Worm (Caenorhabditis elegans) whole organism, L3 larva: ENCODE measurements around the gene F18E3.11.

Experiments used
- ZK546.5 ChIP-seq: sonication (generic microtip); optimal IDR thresholded peaks from 2 replicates; lab custom pipeline; 2017; ENCODE audit warnings: missing biosample characterization, missing genetic modification characterization
- aly-2 ChIP-seq: fragments of 150-350 bp; optimal IDR thresholded peaks from 2 replicates; lab custom pipeline; 2014; ENCODE audit warnings: missing biosample characterization, missing genetic modification characterization
- ama-1 ChIP-seq: fragments of 150-350 bp; optimal IDR thresholded peaks from 2 replicates; lab custom pipeline; 2018
- ceh-16 ChIP-seq: sonication (generic microtip); optimal IDR thresholded peaks from 2 replicates; lab custom pipeline; 2017; ENCODE audit warnings: missing biosample characterization, missing genetic modification characterization
- ceh-82 ChIP-seq: fragments of 150-350 bp; optimal IDR thresholded peaks from 2 replicates; lab custom pipeline; 2014; ENCODE audit warnings: missing biosample characterization, missing genetic modification characterization
- ceh-9 ChIP-seq: sonication (generic microtip); optimal IDR thresholded peaks from 2 replicates; lab custom pipeline; 2018; ENCODE audit warnings: missing biosample characterization, missing genetic modification characterization
- daf-12 ChIP-seq: fragments of 150-350 bp; optimal IDR thresholded peaks from 2 replicates; lab custom pipeline; 2014; ENCODE audit warnings: missing biosample characterization, missing genetic modification reagents, missing genetic modification characterization
- egl-5 ChIP-seq: fragments of 150-350 bp; optimal IDR thresholded peaks from 2 replicates; lab custom pipeline; 2017; ENCODE audit warnings: missing biosample characterization, missing genetic modification reagents, missing genetic modification characterization, inconsistent platforms
- elt-1 ChIP-seq: fragments of 150-350 bp; optimal IDR thresholded peaks from 2 replicates; lab custom pipeline; 2014; ENCODE audit warnings: missing biosample characterization, missing genetic modification characterization
- elt-2 ChIP-seq: sonication (generic microtip); optimal IDR thresholded peaks from 2 replicates; lab custom pipeline; 2016; ENCODE audit warnings: missing genetic modification reagents, mild to moderate bottlenecking, missing genetic modification characterization, missing compliant biosample characterization
- elt-3 ChIP-seq, 3 experiments: fragments of 150-350 bp in 1 of 3; sonication (generic microtip) in 2 of 3; optimal IDR thresholded peaks; 2 replicates in 2 of 3; 4 replicates in 1 of 3; lab custom pipeline; 2014 to 2017; ENCODE audit warnings: missing biosample characterization in 3 of 3, missing genetic modification characterization in 3 of 3
- eor-1 ChIP-seq, 2 experiments: fragments of 150-350 bp; optimal IDR thresholded peaks; 2 replicates each; lab custom pipeline; 2014 to 2018; ENCODE audit warnings: missing biosample characterization in 2 of 2, missing genetic modification characterization in 2 of 2
- fkh-10 ChIP-seq: sonication (generic microtip); optimal IDR thresholded peaks from 2 replicates; lab custom pipeline; 2017; ENCODE audit warnings: missing biosample characterization, missing genetic modification reagents, missing genetic modification characterization
- fkh-2 ChIP-seq: fragments of 150-350 bp; optimal IDR thresholded peaks from 2 replicates; lab custom pipeline; 2014; ENCODE audit warnings: missing biosample characterization, missing genetic modification reagents, missing genetic modification characterization
- hmg-11 ChIP-seq: sonication (generic microtip); optimal IDR thresholded peaks from 2 replicates; lab custom pipeline; 2016; ENCODE audit warnings: missing genetic modification characterization, missing compliant biosample characterization
- jun-1 ChIP-seq: fragments of 150-350 bp; optimal IDR thresholded peaks from 2 replicates; lab custom pipeline; 2014; ENCODE audit warnings: missing biosample characterization, missing genetic modification reagents, missing genetic modification characterization
- lin-39 ChIP-seq: fragments of 150-350 bp; optimal IDR thresholded peaks from 2 replicates; lab custom pipeline; 2018; ENCODE audit warnings: missing biosample characterization, missing genetic modification reagents, missing genetic modification characterization
- lsy-12 ChIP-seq: sonication (generic microtip); optimal IDR thresholded peaks from 2 replicates; lab custom pipeline; 2016; ENCODE audit warnings: mild to moderate bottlenecking, missing genetic modification characterization, missing compliant biosample characterization
- mdl-1 ChIP-seq: fragments of 150-350 bp; optimal IDR thresholded peaks from 2 replicates; lab custom pipeline; 2014; ENCODE audit warnings: missing biosample characterization, missing genetic modification characterization
- mml-1 ChIP-seq: fragments of 150-350 bp; sonication (generic microtip); optimal IDR thresholded peaks from 3 replicates; lab custom pipeline; 2014; ENCODE audit warnings: missing biosample characterization, missing genetic modification characterization
- nfya-1 ChIP-seq: sonication (generic microtip); optimal IDR thresholded peaks from 2 replicates; lab custom pipeline; 2017; ENCODE audit warnings: missing genetic modification characterization, mild to moderate bottlenecking, missing compliant biosample characterization, antibody characterized with exemption, moderate library complexity; ENCODE audit not compliant: insufficient read depth
- nhr-11 ChIP-seq: fragments of 150-350 bp; optimal IDR thresholded peaks from 2 replicates; lab custom pipeline; 2014; ENCODE audit warnings: missing biosample characterization, missing genetic modification characterization
- nhr-12 ChIP-seq: fragments of 150-350 bp; optimal IDR thresholded peaks from 2 replicates; lab custom pipeline; 2014; ENCODE audit warnings: missing biosample characterization, missing genetic modification characterization
- nhr-237 ChIP-seq: fragments of 150-350 bp; optimal IDR thresholded peaks from 2 replicates; lab custom pipeline; 2014; ENCODE audit warnings: missing biosample characterization, missing genetic modification characterization
- nhr-25 ChIP-seq: sonication (generic microtip); optimal IDR thresholded peaks from 2 replicates; lab custom pipeline; 2017; ENCODE audit warnings: missing biosample characterization, missing genetic modification characterization
- nhr-28 ChIP-seq: fragments of 150-350 bp; optimal IDR thresholded peaks from 2 replicates; lab custom pipeline; 2014; ENCODE audit warnings: missing biosample characterization, missing genetic modification characterization
- nhr-43 ChIP-seq: sonication (generic microtip); optimal IDR thresholded peaks from 2 replicates; lab custom pipeline; 2016; ENCODE audit warnings: mild to moderate bottlenecking, missing genetic modification characterization, missing compliant biosample characterization; ENCODE audit not compliant: poor library complexity, severe bottlenecking
- nhr-67 ChIP-seq: fragments of 150-350 bp; optimal IDR thresholded peaks from 2 replicates; lab custom pipeline; 2014; ENCODE audit warnings: missing biosample characterization, missing genetic modification characterization
- nhr-77 ChIP-seq: fragments of 150-350 bp; optimal IDR thresholded peaks from 2 replicates; lab custom pipeline; 2014; ENCODE audit warnings: missing biosample characterization, missing genetic modification characterization
- pha-4 ChIP-seq: fragments of 150-350 bp; optimal IDR thresholded peaks from 2 replicates; lab custom pipeline; 2014; ENCODE audit warnings: missing biosample characterization, missing genetic modification reagents, missing genetic modification characterization
- pqm-1 ChIP-seq: fragments of 150-350 bp; optimal IDR thresholded peaks from 2 replicates; lab custom pipeline; 2017; ENCODE audit warnings: missing biosample characterization, missing genetic modification characterization, inconsistent platforms
- sea-2 ChIP-seq: fragments of 150-350 bp; sonication (generic microtip); optimal IDR thresholded peaks from 4 replicates; lab custom pipeline; 2014; ENCODE audit warnings: missing biosample characterization, missing genetic modification reagents, missing genetic modification characterization
- skn-1 ChIP-seq: fragments of 150-350 bp; optimal IDR thresholded peaks from 2 replicates; lab custom pipeline; 2014; ENCODE audit warnings: missing biosample characterization, missing genetic modification characterization
- snpc-4 ChIP-seq: fragments of 150-350 bp; optimal IDR thresholded peaks from 2 replicates; lab custom pipeline; 2014; ENCODE audit warnings: missing biosample characterization, missing genetic modification characterization
- unc-39 ChIP-seq: sonication (generic microtip); optimal IDR thresholded peaks from 4 replicates; lab custom pipeline; 2017; ENCODE audit warnings: missing biosample characterization, missing genetic modification characterization
- zag-1 ChIP-seq: fragments of 150-350 bp; optimal IDR thresholded peaks from 2 replicates; lab custom pipeline; 2014; ENCODE audit warnings: missing biosample characterization, missing genetic modification characterization
- ztf-11 ChIP-seq: fragments of 150-350 bp; optimal IDR thresholded peaks from 2 replicates; lab custom pipeline; 2014; ENCODE audit warnings: missing biosample characterization, missing genetic modification characterization
- ztf-4 ChIP-seq: fragments of 150-350 bp; optimal IDR thresholded peaks from 2 replicates; lab custom pipeline; 2014; ENCODE audit warnings: missing biosample characterization, missing genetic modification characterization

The F18E3.11 gene

ce11 chrV:7417018-7417716, 3.9 kb downstream of the F18E3.11 start, which contains the start of gene srw-67:
srw-67 (plus strand) TSS chrV:7417660.
- TF ChIP-seq sea-2 (GFP tag; lab: Kevin White, UChicago), result no peak
- TF ChIP-seq nhr-43, result peak; percentile 62
- TF ChIP-seq pqm-1 (tag; lab: Kevin White, UChicago), result no peak

- TF ChIP-seq nfya-1 (tag; lab: Kevin White, UChicago) (no peak), nhr-25 (no peak), ceh-16 (tag; lab: Kevin White, UChicago) (no peak), skn-1 (tag; lab: Kevin White, UChicago) (no peak), nhr-237 (tag; lab: Kevin White, UChicago) (no peak), lin-39 (tag; lab: Kevin White, UChicago) (no peak)
These were observed 6.9 kb downstream of the F18E3.11 start, which contains the start of gene srxa-4 for ce11 chrV:7420162-7420561. srxa-4 (plus strand) TSS chrV:7420462.

DNA sequence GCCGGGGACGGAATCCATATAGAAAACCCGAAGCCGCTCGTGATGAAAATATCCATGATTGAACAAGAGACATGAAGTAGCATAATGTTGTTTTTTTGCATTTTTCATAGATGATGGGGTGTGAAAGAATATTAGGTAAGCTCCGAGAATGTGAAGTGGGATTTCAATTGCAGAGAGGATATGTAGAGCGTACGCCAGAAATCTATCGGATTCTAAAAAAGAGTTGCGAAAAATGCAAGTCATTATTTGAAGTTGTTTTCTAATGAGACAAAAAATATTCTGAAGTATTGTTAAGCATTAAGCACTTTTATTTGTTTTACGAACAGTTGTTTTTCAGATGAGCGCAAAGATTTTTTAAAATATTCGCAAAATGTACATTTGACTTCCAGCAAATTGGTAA, 11.1 kb downstream of the F18E3.11 start, which contains the start of gene F18E3.10:
Gene F18E3.10, minus strand, starts transcription at position 101 of the 400 bp plus-strand sequence.
- no peak for TF ChIP-seq nhr-12 (tag; lab: Kevin White, UChicago)
- TF ChIP-seq eor-1 (tag; optimal IDR thresholded peaks at IDR 0.05; lab: Kevin White, UChicago), result no peak
- TF ChIP-seq fkh-2, result no peak
- TF ChIP-seq jun-1, result no peak
- TF ChIP-seq nhr-25, result no peak
- no peak for TF ChIP-seq nhr-11 (tag; lab: Kevin White, UChicago)
- TF ChIP-seq nhr-67 (tag; lab: Kevin White, UChicago), result no peak
- no peak for TF ChIP-seq nhr-77 (tag; lab: Kevin White, UChicago)
- no peak for TF ChIP-seq elt-3 (tag; optimal IDR thresholded peaks at IDR 0.05; lab: Kevin White, UChicago)
- no peak for TF ChIP-seq snpc-4 (tag; lab: Kevin White, UChicago)
- TF ChIP-seq nhr-28 (tag; lab: Kevin White, UChicago), result no peak
- no peak for TF ChIP-seq hmg-11 (tag; lab: Kevin White, UChicago)
- no peak for TF ChIP-seq lsy-12
- TF ChIP-seq ZK546.5 (tag; lab: Kevin White, UChicago), result no peak
- TF ChIP-seq ztf-4 (tag; lab: Kevin White, UChicago), result no peak
- TF ChIP-seq aly-2 (tag; lab: Kevin White, UChicago), result no peak

ce11 chrV:7426594-7426993, 13.3 kb downstream of the F18E3.11 start, which contains the start of gene srw-68:
srw-68 (minus strand) TSS chrV:7426694.
- TF ChIP-seq nhr-28 (tag; lab: Kevin White, UChicago) (no peak), aly-2 (tag; lab: Kevin White, UChicago) (no peak), nhr-237 (tag; lab: Kevin White, UChicago) (no peak), nhr-67 (tag; lab: Kevin White, UChicago) (no peak), fkh-2 (no peak), zag-1 (no peak)

DNA sequence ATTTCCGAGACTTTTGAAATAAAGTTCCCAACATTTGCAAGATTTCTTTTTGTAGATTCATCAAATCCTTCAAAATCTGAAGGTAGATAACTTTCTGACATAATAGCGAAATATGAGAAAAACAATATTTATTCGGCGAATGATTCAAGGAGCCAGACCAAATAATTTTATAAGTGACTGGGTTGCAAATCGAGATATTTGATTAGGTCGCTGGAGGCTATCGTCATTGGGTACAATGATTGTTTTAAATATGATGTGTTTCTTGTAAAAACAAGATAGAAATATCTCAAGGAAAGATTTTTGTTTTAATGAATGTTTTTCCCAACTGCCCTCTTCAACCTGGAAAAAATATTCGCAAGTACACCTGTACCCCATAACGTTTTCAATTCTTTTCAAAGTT, 15.6 kb downstream of the F18E3.11 start, which contains the start of gene srw-69:
Gene srw-69, minus strand, starts transcription at position 101 of the 400 bp plus-strand sequence.
- TF ChIP-seq daf-12 (tag; lab: Kevin White, UChicago) (no peak), aly-2 (tag; lab: Kevin White, UChicago) (no peak), fkh-10 (GFP tag; lab: Kevin White, UChicago) (no peak), zag-1 (no peak), mml-1 (no peak), egl-5 (tag; lab: Kevin White, UChicago) (no peak), nfya-1 (tag; lab: Kevin White, UChicago) (no peak), mdl-1 (tag; lab: Kevin White, UChicago) (no peak), pqm-1 (tag; lab: Kevin White, UChicago) (no peak)

DNA sequence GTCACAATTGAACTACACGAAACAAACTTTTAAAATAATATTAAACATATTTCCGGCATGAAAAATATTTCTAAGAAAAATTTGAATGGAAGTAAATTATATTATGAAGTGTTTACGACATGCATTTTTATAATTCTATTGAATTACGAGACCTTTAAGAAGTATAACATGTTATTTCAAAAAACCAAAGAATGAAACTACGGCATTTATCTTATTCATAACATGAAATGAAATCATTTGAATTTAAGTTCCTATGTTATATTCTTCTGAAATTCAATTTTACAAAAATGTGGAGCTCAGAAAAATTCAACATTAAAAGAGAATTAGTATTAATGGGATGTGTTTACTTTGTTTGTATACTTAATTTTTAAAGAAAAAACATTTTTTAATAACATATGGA, 17.7 kb downstream of the F18E3.11 start, which contains the start of gene srw-71:
Gene srw-71, minus strand, starts transcription at position 101 of the 400 bp plus-strand sequence.
- TF ChIP-seq ceh-82 (tag; lab: Kevin White, UChicago) (no peak), elt-1 (no peak), skn-1 (tag; lab: Kevin White, UChicago) (no peak), ama-1 (lab: Kevin White, UChicago) (no peak), ztf-4 (tag; lab: Kevin White, UChicago) (no peak), nfya-1 (tag; lab: Kevin White, UChicago) (no peak), elt-3 (tag; optimal IDR thresholded peaks at IDR 0.05; lab: Kevin White, UChicago) (no peak), ZK546.5 (tag; lab: Kevin White, UChicago) (no peak), elt-2 (tag; lab: Kevin White, UChicago) (no peak), ztf-11 (tag; lab: Kevin White, UChicago) (no peak), pha-4 (tag; lab: Kevin White, UChicago) (no peak), nhr-67 (tag; lab: Kevin White, UChicago) (no peak), ceh-9 (tag; lab: Kevin White, UChicago) (no peak), nhr-25 (no peak), nhr-77 (tag; lab: Kevin White, UChicago) (no peak), unc-39 (tag; lab: Kevin White, UChicago) (no peak), mdl-1 (tag; lab: Kevin White, UChicago) (no peak)
